Fruit fly (Drosophila melanogaster) S2 (cell line): ENCODE results near the gene ND-13B.

ENCODE experiments used
- CG8478 ChIP-seq: fragments of >200 bp; optimal IDR thresholded peaks from 2 replicates; lab custom pipeline; 2018
- CTCF ChIP-seq, 2 experiments: fragments of >200 bp; optimal IDR thresholded peaks; 2 replicates each; lab custom pipeline; 2018

DNA sequence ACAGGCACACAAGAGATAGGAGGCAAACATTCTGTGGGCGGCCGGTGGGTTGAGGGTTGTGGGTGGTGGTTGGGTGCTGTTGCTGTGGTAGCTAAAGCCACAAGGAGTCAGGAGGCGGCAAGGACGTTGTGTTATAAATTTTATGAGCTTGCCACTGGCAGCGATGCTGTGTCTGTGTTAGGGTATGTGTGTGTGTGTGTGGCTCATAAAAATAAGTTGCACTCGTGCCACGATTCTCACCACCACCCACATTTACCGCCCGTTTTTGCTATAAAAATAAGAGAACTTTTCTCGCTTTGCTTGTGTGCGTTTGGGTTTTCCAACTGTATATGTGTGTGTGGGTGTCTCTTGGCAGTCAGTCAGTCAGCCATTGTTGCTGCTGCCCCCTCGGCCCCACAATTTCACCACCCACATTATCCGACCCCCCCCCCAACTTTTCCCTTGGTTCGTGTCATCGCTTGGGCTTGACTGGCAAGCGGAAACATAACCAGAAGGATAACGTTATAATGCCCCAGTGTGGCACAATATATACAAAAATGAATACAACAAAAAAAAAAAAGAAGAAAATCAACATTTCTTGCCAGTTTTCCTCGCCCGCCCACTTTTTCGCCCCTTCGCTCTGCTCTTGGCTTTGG, 31.0 kb upstream of the ND-13B start:
- TF ChIP-seq CTCF (optimal IDR thresholded peaks at IDR 0.05; lab: Kevin White, UChicago): no peak
- TF ChIP-seq CG8478 (lab: Kevin White, UChicago): no peak
